Worm (Caenorhabditis elegans): ENCODE measurements around the gene K03A11.4.

K03A11.4 gene

DNA sequence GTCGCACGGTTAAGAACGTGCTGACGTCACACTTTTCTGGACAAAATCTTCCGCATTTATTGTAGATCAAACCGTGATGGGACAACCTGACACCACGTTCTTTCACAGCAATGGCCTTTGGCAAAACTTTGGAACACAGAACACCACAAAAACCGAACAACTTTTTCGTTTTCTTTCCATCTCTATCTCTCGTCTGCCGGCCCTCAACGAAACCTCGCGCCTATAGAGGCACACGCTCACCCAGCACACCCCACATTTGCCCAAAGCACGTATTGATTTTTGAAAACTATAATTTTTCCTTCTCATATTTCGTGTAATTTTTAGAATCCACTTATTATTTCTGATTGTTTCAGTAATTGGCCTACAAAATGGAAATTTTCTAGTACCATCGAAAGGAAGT, 36.1 kb upstream of the K03A11.4 start:
- TF ChIP-seq ceh-31 (tag; optimal IDR thresholded peaks at IDR 0.05) (no peak), rnt-1 (tag; optimal IDR thresholded peaks at IDR 0.05) (no peak), lim-6 (tag; optimal IDR thresholded peaks at IDR 0.05) (no peak), elt-2 (tag; optimal IDR thresholded peaks at IDR 0.05) (no peak), ceh-6 (GFP tag; optimal IDR thresholded peaks at IDR 0.05) (no peak), ztf-16 (tag; optimal IDR thresholded peaks at IDR 0.05) (no peak), hlh-8 (tag; optimal IDR thresholded peaks at IDR 0.05) (no peak), tbx-7 (tag; optimal IDR thresholded peaks at IDR 0.05) (no peak), che-1 (tag; optimal IDR thresholded peaks at IDR 0.05) (no peak), unc-42 (tag; optimal IDR thresholded peaks at IDR 0.05) (no peak), ref-2 (tag; optimal IDR thresholded peaks at IDR 0.05) (no peak), ceh-24 (tag; optimal IDR thresholded peaks at IDR 0.05) (no peak), dve-1 (tag; optimal IDR thresholded peaks at IDR 0.05) (no peak), ceh-14 (tag; optimal IDR thresholded peaks at IDR 0.05) (no peak), pax-1 (tag; optimal IDR thresholded peaks at IDR 0.05) (no peak), dmd-4 (tag; optimal IDR thresholded peaks at IDR 0.05; ENCODE audit: borderline replicate concordance) (no peak), odd-2 (tag; optimal IDR thresholded peaks at IDR 0.05) (no peak), ceh-48 (tag; optimal IDR thresholded peaks at IDR 0.05) (no peak), pha-4 (tag; optimal IDR thresholded peaks at IDR 0.05) (no peak)

DNA sequence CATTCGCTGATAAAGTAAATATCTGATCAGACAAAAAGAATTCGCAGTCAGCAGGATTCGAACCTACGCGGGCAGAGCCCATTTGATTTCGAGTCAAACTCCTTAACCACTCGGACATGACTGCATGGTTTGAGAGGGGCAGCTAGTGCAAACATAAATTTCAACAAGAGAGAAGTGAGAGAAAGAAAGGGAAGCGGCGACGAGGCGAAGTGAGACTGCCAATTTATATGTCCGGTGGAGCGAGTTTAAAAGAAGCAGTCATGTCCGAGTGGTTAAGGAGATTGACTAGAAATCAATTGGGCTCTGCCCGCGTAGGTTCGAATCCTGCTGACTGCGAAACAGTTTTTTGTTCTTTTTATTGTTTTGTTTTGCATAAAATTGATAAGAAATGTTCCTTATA, 31.6 kb upstream of the K03A11.4 start:
- TF ChIP-seq elt-4 (tag; optimal IDR thresholded peaks at IDR 0.05): peak; percentile 42
- peak; percentile 94 for TF ChIP-seq sox-4 (tag; optimal IDR thresholded peaks at IDR 0.05)
- TF ChIP-seq Y22D7AL.16 (tag; optimal IDR thresholded peaks at IDR 0.05): peak; percentile 88
- TF ChIP-seq hlh-30 (tag; optimal IDR thresholded peaks at IDR 0.05; ENCODE audit: insufficient read depth): peak; percentile 36
- peak; percentile 84 for TF ChIP-seq pat-9 (tag; optimal IDR thresholded peaks at IDR 0.05)
- TF ChIP-seq ttx-3 (tag; optimal IDR thresholded peaks at IDR 0.05): peak; percentile 88
- TF ChIP-seq pqm-1 (tag; optimal IDR thresholded peaks at IDR 0.05): peak; percentile 75
- TF ChIP-seq lin-11 (tag; optimal IDR thresholded peaks at IDR 0.05): peak; percentile 82
- TF ChIP-seq rnt-1 (tag; optimal IDR thresholded peaks at IDR 0.05): peak; percentile 88
- peak; percentile 77 for TF ChIP-seq fax-1 (tag; optimal IDR thresholded peaks at IDR 0.05)
- TF ChIP-seq mec-3 (tag; optimal IDR thresholded peaks at IDR 0.05; ENCODE audit: borderline replicate concordance): peak; percentile 30
- peak; percentile 13 for TF ChIP-seq unc-55 (GFP tag; optimal IDR thresholded peaks at IDR 0.05)
- peak; percentile 94 for TF ChIP-seq ceh-34 (tag; optimal IDR thresholded peaks at IDR 0.05)
- peak; percentile 94 for TF ChIP-seq ceh-19 (GFP tag; optimal IDR thresholded peaks at IDR 0.05)
- peak; percentile 92 for TF ChIP-seq ref-2 (tag; optimal IDR thresholded peaks at IDR 0.05)
- peak; percentile 96 for TF ChIP-seq hlh-6 (tag; optimal IDR thresholded peaks at IDR 0.05)
- peak; percentile 75 for TF ChIP-seq ahr-1 (tag; optimal IDR thresholded peaks at IDR 0.05)
- peak; percentile 88 for TF ChIP-seq ceh-6 (GFP tag; optimal IDR thresholded peaks at IDR 0.05)
- peak; percentile 96 for TF ChIP-seq dve-1 (tag; optimal IDR thresholded peaks at IDR 0.05)
- peak; percentile 74 for TF ChIP-seq ets-4 (tag; optimal IDR thresholded peaks at IDR 0.05)
- peak; percentile 86 for TF ChIP-seq fkh-6 (tag; optimal IDR thresholded peaks at IDR 0.05)
- peak; percentile 84 for TF ChIP-seq sox-2 (GFP tag; IDR thresholded peaks at IDR 0.05)
- peak; percentile 35 for TF ChIP-seq ceh-30 (tag; optimal IDR thresholded peaks at IDR 0.05)
- peak; percentile 77 for TF ChIP-seq nfya-1 (tag; optimal IDR thresholded peaks at IDR 0.05)
- peak; percentile 42 for TF ChIP-seq hlh-15 (tag; optimal IDR thresholded peaks at IDR 0.05)
- peak; percentile 89 for TF ChIP-seq T23F11.4 (GFP tag; optimal IDR thresholded peaks at IDR 0.05)
- peak; percentile 46 for TF ChIP-seq odd-2 (tag; optimal IDR thresholded peaks at IDR 0.05)
- peak; percentile 90 for TF ChIP-seq ceh-31 (tag; optimal IDR thresholded peaks at IDR 0.05)
- TF ChIP-seq unc-3 (GFP tag; conservative IDR thresholded peaks at IDR 0.05): peak; percentile 91
- TF ChIP-seq unc-3 (tag; optimal IDR thresholded peaks at IDR 0.05): peak; percentile 70
- TF ChIP-seq pros-1 (tag; optimal IDR thresholded peaks at IDR 0.05): peak; percentile 52
- peak; percentile 94 for TF ChIP-seq gmeb-2 (tag; optimal IDR thresholded peaks at IDR 0.05)
- peak; percentile 83 for TF ChIP-seq ztf-16 (tag; optimal IDR thresholded peaks at IDR 0.05)
- TF ChIP-seq elt-2 (tag; optimal IDR thresholded peaks at IDR 0.05): peak; percentile 87
- peak; percentile 87 for TF ChIP-seq pha-2 (tag; optimal IDR thresholded peaks at IDR 0.05)
- peak; percentile 60 for TF ChIP-seq K02D7.2 (tag; optimal IDR thresholded peaks at IDR 0.05)
- peak; percentile 91 for TF ChIP-seq ceh-2 (tag; optimal IDR thresholded peaks at IDR 0.05)
- peak; percentile 93 for TF ChIP-seq syd-9 (tag; optimal IDR thresholded peaks at IDR 0.05)
- peak; percentile 36 for TF ChIP-seq tbx-7 (tag; optimal IDR thresholded peaks at IDR 0.05)
- peak; percentile 60 for TF ChIP-seq ceh-9 (tag; optimal IDR thresholded peaks at IDR 0.05)
- TF ChIP-seq C08G9.2 (tag; optimal IDR thresholded peaks at IDR 0.05): peak; percentile 72
